Fruit fly (Drosophila melanogaster): ENCODE results near the gene Srlp.

Gene Srlp

dm6 chr3R:12441008-12441606 is 7.2 kb downstream of the Srlp start (continued):
- TF ChIP-seq CG33213 (GFP tag; optimal IDR thresholded peaks at IDR 0.05) (no peak), CG12769 (tag; optimal IDR thresholded peaks at IDR 0.05) (peak; percentile 74), CG18262 (tag; optimal IDR thresholded peaks at IDR 0.05) (no peak), otp (GFP tag; IDR thresholded peaks at IDR 0.05) (no peak), B-H2 (GFP tag; optimal IDR thresholded peaks at IDR 0.05) (no peak), chm (GFP tag; IDR thresholded peaks at IDR 0.05) (no peak), dan (GFP tag; IDR thresholded peaks at IDR 0.05) (no peak), tna (GFP tag; IDR thresholded peaks at IDR 0.05; ENCODE audit: partially characterized antibody) (no peak), tio (GFP tag; optimal IDR thresholded peaks at IDR 0.05) (no peak), Rfx (GFP tag; IDR thresholded peaks at IDR 0.05) (no peak), knrl (GFP tag; IDR thresholded peaks at IDR 0.05; ENCODE audit: partially characterized antibody) (no peak), CoRest (tag; optimal IDR thresholded peaks at IDR 0.05) (no peak), ap (GFP tag; IDR thresholded peaks at IDR 0.05) (no peak), gcm2 (GFP tag; optimal IDR thresholded peaks at IDR 0.05) (no peak), sr (GFP tag; IDR thresholded peaks at IDR 0.05) (no peak), inv (GFP tag; IDR thresholded peaks at IDR 0.05; ENCODE audit: partially characterized antibody) (no peak), gro (GFP tag; optimal IDR thresholded peaks at IDR 0.05) (no peak), CG4424 (GFP tag; optimal IDR thresholded peaks at IDR 0.05) (no peak), CG7928 (GFP tag; optimal IDR thresholded peaks at IDR 0.05) (no peak), CG10543 (GFP tag; optimal IDR thresholded peaks at IDR 0.05) (peak; percentile 37), YL-1 (GFP tag; optimal IDR thresholded peaks at IDR 0.05) (no peak), gce (GFP tag; IDR thresholded peaks at IDR 0.05) (no peak), hbn (GFP tag; IDR thresholded peaks at IDR 0.05; ENCODE audit: partially characterized antibody) (no peak), sd (tag; optimal IDR thresholded peaks at IDR 0.05) (no peak), CG8924 (tag; optimal IDR thresholded peaks at IDR 0.05) (no peak), Myb (GFP tag; optimal IDR thresholded peaks at IDR 0.05) (no peak), dati (GFP tag; IDR thresholded peaks at IDR 0.05) (no peak), CG8944 (GFP tag; optimal IDR thresholded peaks at IDR 0.05) (no peak), CG11093 (GFP tag; IDR thresholded peaks at IDR 0.05) (no peak), Opbp (GFP tag; IDR thresholded peaks at IDR 0.05; ENCODE audit: partially characterized antibody) (no peak), slp2 (GFP tag; optimal IDR thresholded peaks at IDR 0.05) (no peak), Dbx (GFP tag; IDR thresholded peaks at IDR 0.05) (no peak), CG7987 (GFP tag; optimal IDR thresholded peaks at IDR 0.05) (no peak), CG13287 (GFP tag; IDR thresholded peaks at IDR 0.05; ENCODE audit: partially characterized antibody) (no peak), vfl (GFP tag; optimal IDR thresholded peaks at IDR 0.05) (no peak), NC2β (GFP tag; optimal IDR thresholded peaks at IDR 0.05) (no peak), Poxn (GFP tag; IDR thresholded peaks at IDR 0.05) (no peak), CG8290 (GFP tag; optimal IDR thresholded peaks at IDR 0.05) (no peak), CG8290 (tag; optimal IDR thresholded peaks at IDR 0.05) (peak in 1 of 2 experiments; percentile 41), Scr (GFP tag; IDR thresholded peaks at IDR 0.05; ENCODE audit: partially characterized antibody) (no peak), pan (optimal IDR thresholded peaks at IDR 0.05) (no peak), pan (GFP tag; optimal IDR thresholded peaks at IDR 0.05 in 1 of 2, IDR thresholded peaks at IDR 0.05 in 1 of 2) (peak in 1 of 2 experiments; percentile 15), ken (GFP tag; IDR thresholded peaks at IDR 0.05) (no peak)
